Worm (Caenorhabditis elegans) whole organism, young adult: ENCODE results near the gene patr-1.

Experiments
- B0019.2 ChIP-seq: fragments of 200-800 bp; sonication (Bioruptor generic); conservative IDR thresholded peaks from 2 replicates; pipeline ENCODE4 v1.3.6; 2022; ENCODE audit warnings: missing genetic modification reagents, missing genetic modification characterization, missing compliant biosample characterization
- B0336.3 ChIP-seq: fragments of 200-800 bp; sonication (Bioruptor generic); IDR thresholded peaks from 2 replicates; pipeline ENCODE4 v1.3.6; 2022; ENCODE audit warnings: missing genetic modification characterization, missing compliant biosample characterization
- F10E7.11 ChIP-seq: sonication (generic microtip); optimal IDR thresholded peaks from 2 replicates; lab custom pipeline; 2017; ENCODE audit warnings: mild to moderate bottlenecking, missing genetic modification characterization, moderate library complexity, missing compliant biosample characterization
- F23B12.7 ChIP-seq: sonication (generic microtip); optimal IDR thresholded peaks from 2 replicates; lab custom pipeline; 2017; ENCODE audit warnings: missing genetic modification characterization, mild to moderate bottlenecking, missing compliant biosample characterization, antibody characterized with exemption, moderate library complexity; ENCODE audit not compliant: insufficient read depth
- F49E8.2 ChIP-seq: sonication (generic microtip); optimal IDR thresholded peaks from 3 replicates; lab custom pipeline; 2017; ENCODE audit warnings: missing genetic modification characterization, mild to moderate bottlenecking, missing compliant biosample characterization, antibody characterized with exemption, moderate library complexity; ENCODE audit not compliant: insufficient read depth
- F57C9.4 ChIP-seq: sonication (generic microtip); optimal IDR thresholded peaks from 2 replicates; lab custom pipeline; 2017; ENCODE audit warnings: mild to moderate bottlenecking, missing genetic modification characterization, missing compliant biosample characterization
- K12H6.12 ChIP-seq: fragments of 200-800 bp; sonication (Bioruptor generic); optimal IDR thresholded peaks from 2 replicates; lab custom pipeline; 2018; ENCODE audit warnings: mild to moderate bottlenecking, missing genetic modification characterization, missing compliant biosample characterization
- T07F8.4 ChIP-seq: sonication (generic microtip); optimal IDR thresholded peaks from 2 replicates; lab custom pipeline; 2016; ENCODE audit warnings: mild to moderate bottlenecking, missing genetic modification characterization, moderate library complexity, missing compliant biosample characterization
- ama-1 ChIP-seq, 3 experiments: fragments of 150-350 bp in 1 of 3; sonication (generic microtip) in 2 of 3; optimal IDR thresholded peaks; 2 replicates each; lab custom pipeline; 2014 to 2018; ENCODE audit warnings: missing biosample characterization in 2 of 3, missing genetic modification characterization in 2 of 3, missing genetic modification reagents in 2 of 3
- aptf-2 ChIP-seq: fragments of 200-800 bp; sonication (Bioruptor generic); conservative IDR thresholded peaks from 2 replicates; pipeline ENCODE4 v1.3.6; 2022; ENCODE audit warnings: missing genetic modification reagents, missing genetic modification characterization, missing compliant biosample characterization
- aptf-3 ChIP-seq: fragments of 200-800 bp; sonication (Bioruptor generic); IDR thresholded peaks from 2 replicates; pipeline ENCODE4 v1.3.6; 2022; ENCODE audit warnings: missing genetic modification characterization, missing compliant biosample characterization
- attf-3 ChIP-seq: fragments of 200-800 bp; sonication (Bioruptor generic); conservative IDR thresholded peaks from 2 replicates; pipeline ENCODE4 v1.3.6; 2022; ENCODE audit warnings: missing genetic modification reagents, missing genetic modification characterization, missing compliant biosample characterization
- attf-5 ChIP-seq: fragments of 200-800 bp; sonication (Bioruptor generic); optimal IDR thresholded peaks from 2 replicates; lab custom pipeline; 2018; ENCODE audit warnings: mild to moderate bottlenecking, missing genetic modification characterization, missing compliant biosample characterization
- attf-6 ChIP-seq: fragments of 200-800 bp; sonication (Bioruptor generic); IDR thresholded peaks from 2 replicates; pipeline ENCODE4 v1.3.6; 2022; ENCODE audit warnings: missing genetic modification reagents, missing genetic modification characterization, missing compliant biosample characterization
- bed-1 ChIP-seq: fragments of 200-800 bp; sonication (Bioruptor generic); IDR thresholded peaks from 2 replicates; pipeline ENCODE4 v1.3.6; 2022; ENCODE audit warnings: missing genetic modification reagents, missing genetic modification characterization, missing compliant biosample characterization
- ceh-100 ChIP-seq: fragments of 200-800 bp; sonication (Bioruptor generic); IDR thresholded peaks from 2 replicates; pipeline ENCODE4 v1.3.6; 2022; ENCODE audit warnings: missing genetic modification reagents, missing genetic modification characterization, missing compliant biosample characterization
- ceh-27 ChIP-seq: fragments of 200-800 bp; sonication (Bioruptor generic); optimal IDR thresholded peaks from 2 replicates; lab custom pipeline; 2018; ENCODE audit warnings: mild to moderate bottlenecking, missing genetic modification characterization, moderate library complexity, missing compliant biosample characterization
- ceh-79 ChIP-seq: sonication (generic microtip); optimal IDR thresholded peaks from 2 replicates; lab custom pipeline; 2017; ENCODE audit warnings: mild to moderate bottlenecking, missing genetic modification characterization, missing compliant biosample characterization
- ceh-91 ChIP-seq: fragments of 200-800 bp; sonication (Bioruptor generic); IDR thresholded peaks from 2 replicates; pipeline ENCODE4 v1.3.6; 2022; ENCODE audit warnings: missing genetic modification reagents, missing genetic modification characterization, missing compliant biosample characterization
- die-1 ChIP-seq: sonication (generic microtip); optimal IDR thresholded peaks from 2 replicates; lab custom pipeline; 2016; ENCODE audit warnings: missing genotype, mild to moderate bottlenecking, missing genetic modification characterization, missing compliant biosample characterization
- dpl-1 ChIP-seq: fragments of 150-350 bp; optimal IDR thresholded peaks from 2 replicates; lab custom pipeline; 2014; ENCODE audit warnings: missing biosample characterization, missing genetic modification reagents, missing genetic modification characterization
- ets-4 ChIP-seq: fragments of 200-800 bp; sonication (Bioruptor generic); optimal IDR thresholded peaks from 2 replicates; lab custom pipeline; 2018; ENCODE audit warnings: mild to moderate bottlenecking, missing genetic modification characterization, missing compliant biosample characterization
- hlh-12 ChIP-seq: sonication (generic microtip); optimal IDR thresholded peaks from 2 replicates; lab custom pipeline; 2016; ENCODE audit warnings: missing genetic modification characterization, missing compliant biosample characterization
- hlh-26 ChIP-seq: fragments of 200-800 bp; sonication (Bioruptor generic); conservative IDR thresholded peaks from 2 replicates; pipeline ENCODE4 v1.3.6; 2022; ENCODE audit warnings: missing genetic modification reagents, missing genetic modification characterization, missing compliant biosample characterization
- hmg-20 ChIP-seq: fragments of 200-800 bp; sonication (Bioruptor generic); IDR thresholded peaks from 2 replicates; pipeline ENCODE4 v1.3.6; 2022; ENCODE audit warnings: missing genetic modification reagents, missing genetic modification characterization, missing compliant biosample characterization
- lag-1 ChIP-seq: fragments of 200-800 bp; sonication (Bioruptor generic); IDR thresholded peaks from 2 replicates; pipeline ENCODE4 v1.3.6; 2022; ENCODE audit warnings: missing genetic modification reagents, missing genetic modification characterization, missing compliant biosample characterization
- let-526 ChIP-seq: fragments of 200-800 bp; sonication (Bioruptor generic); IDR thresholded peaks from 2 replicates; pipeline ENCODE4 v1.3.6; 2022; ENCODE audit warnings: missing genetic modification reagents, missing genetic modification characterization, missing compliant biosample characterization
- lin-26 ChIP-seq: fragments of 200-800 bp; sonication (Bioruptor generic); IDR thresholded peaks from 2 replicates; pipeline ENCODE4 v1.3.6; 2022; ENCODE audit warnings: missing genetic modification reagents, missing genetic modification characterization, missing compliant biosample characterization
- lin-35 ChIP-seq, 3 experiments: fragments of 150-350 bp in 2 of 3; sonication (generic microtip) in 1 of 3; optimal IDR thresholded peaks; 2 replicates each; lab custom pipeline; 2014 to 2018; ENCODE audit warnings: missing biosample characterization in 3 of 3, missing genetic modification characterization in 3 of 3, missing genetic modification reagents in 3 of 3
- lsy-27 ChIP-seq: sonication (generic microtip); optimal IDR thresholded peaks from 2 replicates; lab custom pipeline; 2017; ENCODE audit warnings: missing genetic modification characterization, mild to moderate bottlenecking, missing compliant biosample characterization, antibody characterized with exemption, missing genotype, borderline replicate concordance; ENCODE audit not compliant: insufficient read depth
- madf-10 ChIP-seq: sonication (generic microtip); optimal IDR thresholded peaks from 2 replicates; lab custom pipeline; 2016; ENCODE audit warnings: mild to moderate bottlenecking, missing genetic modification characterization, missing compliant biosample characterization
- madf-6 ChIP-seq: fragments of 200-800 bp; sonication (Bioruptor generic); IDR thresholded peaks from 2 replicates; pipeline ENCODE4 v1.3.6; 2022; ENCODE audit warnings: missing genetic modification reagents, missing genetic modification characterization, missing compliant biosample characterization
- nfya-2 ChIP-seq: fragments of 200-800 bp; sonication (Bioruptor generic); IDR thresholded peaks from 2 replicates; pipeline ENCODE4 v1.3.6; 2022; ENCODE audit warnings: missing genetic modification reagents, missing genetic modification characterization, missing compliant biosample characterization
- nfyb-1 ChIP-seq: fragments of 200-800 bp; sonication (Bioruptor generic); IDR thresholded peaks from 2 replicates; pipeline ENCODE4 v1.3.6; 2022; ENCODE audit warnings: missing genetic modification reagents, missing genetic modification characterization, missing compliant biosample characterization
- nhr-120 ChIP-seq: fragments of 200-800 bp; sonication (Bioruptor generic); IDR thresholded peaks from 2 replicates; pipeline ENCODE4 v1.3.6; 2022; ENCODE audit warnings: missing genetic modification characterization, missing compliant biosample characterization
- nhr-179 ChIP-seq: sonication (generic microtip); optimal IDR thresholded peaks from 2 replicates; lab custom pipeline; 2016; ENCODE audit warnings: mild to moderate bottlenecking, missing genetic modification characterization, missing compliant biosample characterization
- pbrm-1 ChIP-seq: fragments of 200-800 bp; sonication (Bioruptor generic); IDR thresholded peaks from 2 replicates; pipeline ENCODE4 v1.3.6; 2022; ENCODE audit warnings: missing genetic modification reagents, missing genetic modification characterization, missing compliant biosample characterization
- rpc-1 ChIP-seq, 2 experiments: fragments of 150-350 bp in 1 of 2; sonication (generic microtip) in 1 of 2; optimal IDR thresholded peaks; 2 replicates each; lab custom pipeline; 2014 to 2018; ENCODE audit warnings: missing biosample characterization in 1 of 2, missing genetic modification characterization in 1 of 2, missing genetic modification reagents in 1 of 2, missing genotype in 1 of 2
- sea-2 ChIP-seq: fragments of 200-800 bp; sonication (Bioruptor generic); IDR thresholded peaks from 2 replicates; pipeline ENCODE4 v1.3.6; 2022; ENCODE audit warnings: missing genetic modification characterization, missing compliant biosample characterization
- snpc-1.3 ChIP-seq: sonication (generic microtip); optimal IDR thresholded peaks from 2 replicates; lab custom pipeline; 2017; ENCODE audit warnings: missing genetic modification characterization, mild to moderate bottlenecking, missing compliant biosample characterization, antibody characterized with exemption, moderate library complexity, missing genotype, missing genetic modification reagents; ENCODE audit not compliant: insufficient read depth
- snpc-4 ChIP-seq, 5 experiments: fragments of 150-350 bp in 1 of 5; sonication (generic microtip) in 4 of 5; optimal IDR thresholded peaks; 2 replicates each; lab custom pipeline; 2014 to 2018; ENCODE audit warnings: missing genetic modification characterization in 5 of 5, missing biosample characterization in 3 of 5, antibody characterized with exemption in 2 of 5, mild to moderate bottlenecking in 2 of 5, missing compliant biosample characterization in 2 of 5, missing genotype in 2 of 5, moderate library complexity in 2 of 5, missing genetic modification reagents in 1 of 5
- somi-1 ChIP-seq: fragments of 200-800 bp; sonication (Bioruptor generic); optimal IDR thresholded peaks from 2 replicates; lab custom pipeline; 2018; ENCODE audit warnings: mild to moderate bottlenecking, missing genetic modification characterization, missing compliant biosample characterization
- unc-62 ChIP-seq: fragments of 150-350 bp; optimal IDR thresholded peaks from 2 replicates; lab custom pipeline; 2014; ENCODE audit warnings: missing biosample characterization, missing genetic modification reagents, missing genetic modification characterization
- xnd-1 ChIP-seq: sonication (generic microtip); optimal IDR thresholded peaks from 2 replicates; lab custom pipeline; 2016; ENCODE audit warnings: missing genotype, missing genetic modification reagents, missing genetic modification characterization, missing compliant biosample characterization
- ztf-18 ChIP-seq: sonication (generic microtip); optimal IDR thresholded peaks from 2 replicates; lab custom pipeline; 2016; ENCODE audit warnings: missing genotype, mild to moderate bottlenecking, missing genetic modification characterization, missing compliant biosample characterization
- ztf-22 ChIP-seq: fragments of 200-800 bp; sonication (Bioruptor generic); optimal IDR thresholded peaks from 2 replicates; lab custom pipeline; 2018; ENCODE audit warnings: mild to moderate bottlenecking, missing genetic modification characterization, moderate library complexity, missing compliant biosample characterization
- ztf-28 ChIP-seq: fragments of 200-800 bp; sonication (Bioruptor generic); IDR thresholded peaks from 2 replicates; pipeline ENCODE4 v1.3.6; 2022; ENCODE audit warnings: missing genetic modification reagents, missing genetic modification characterization, missing compliant biosample characterization

The patr-1 gene

DNA sequence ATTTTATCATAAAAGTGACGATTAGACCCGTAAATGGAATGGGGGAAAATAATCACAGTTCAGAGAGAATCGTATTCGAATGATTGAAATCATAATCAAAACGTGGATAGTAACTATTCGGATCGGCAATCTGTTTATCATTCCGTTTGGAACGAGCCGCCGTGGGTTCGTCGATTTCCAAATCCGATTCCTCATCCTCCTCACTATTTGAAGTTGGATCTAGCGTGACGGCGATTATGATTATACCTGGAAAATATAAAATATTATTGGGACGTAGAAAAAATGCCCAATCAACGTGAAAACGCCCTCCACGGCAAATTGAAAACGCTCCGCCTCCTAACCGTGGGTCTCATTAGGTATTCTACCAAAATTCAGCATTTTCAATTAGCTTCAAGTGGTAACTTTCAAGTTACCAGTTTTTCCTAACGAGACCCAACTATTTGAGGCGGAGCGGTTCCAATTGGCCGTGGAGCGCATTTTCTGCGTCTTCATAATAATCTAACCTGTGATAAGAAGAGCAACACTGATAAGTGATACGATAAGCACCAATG is 46.5 kb downstream of the patr-1 start (continued):
- TF ChIP-seq B0019.2 (GFP tag; lab: Robert Waterston, UW) (no peak), snpc-4 (GFP tag; optimal IDR thresholded peaks at IDR 0.05; lab: Kevin White, UChicago) (no peak), snpc-4 (tag; optimal IDR thresholded peaks at IDR 0.05; lab: Kevin White, UChicago) (peak in 1 of 4 experiments; percentile 13), T07F8.4 (tag; lab: Kevin White, UChicago) (no peak), madf-6 (GFP tag; lab: Robert Waterston, UW) (peak; percentile 20), nhr-120 (GFP tag; lab: Robert Waterston, UW) (no peak), lin-26 (GFP tag; lab: Robert Waterston, UW) (no peak), ceh-100 (GFP tag; lab: Robert Waterston, UW) (no peak), nhr-179 (tag; lab: Kevin White, UChicago) (no peak), F23B12.7 (tag; lab: Kevin White, UChicago) (no peak), xnd-1 (tag; lab: Kevin White, UChicago) (no peak), unc-62 (GFP tag; lab: Kevin White, UChicago) (no peak), sea-2 (no peak), attf-5 (GFP tag; lab: Kevin White, UChicago) (no peak), B0336.3 (GFP tag; lab: Robert Waterston, UW) (peak; percentile 89), F49E8.2 (tag; lab: Kevin White, UChicago) (no peak), die-1 (no peak), ztf-28 (GFP tag; lab: Robert Waterston, UW) (no peak), F10E7.11 (no peak), lsy-27 (tag; lab: Kevin White, UChicago) (no peak), ceh-79 (tag; lab: Kevin White, UChicago) (no peak), dpl-1 (GFP tag; lab: Kevin White, UChicago) (no peak), rpc-1 (optimal IDR thresholded peaks at IDR 0.05; lab: Kevin White, UChicago) (no peak), rpc-1 (tag; optimal IDR thresholded peaks at IDR 0.05; lab: Kevin White, UChicago) (no peak), ceh-27 (no peak), aptf-2 (no peak), hmg-20 (GFP tag; lab: Robert Waterston, UW) (no peak), lin-35 (GFP tag; optimal IDR thresholded peaks at IDR 0.05; lab: Kevin White, UChicago) (peak in 1 of 3 experiments; percentile 40), aptf-3 (no peak), nfyb-1 (GFP tag; lab: Robert Waterston, UW) (peak; percentile 72), madf-10 (tag; lab: Kevin White, UChicago) (peak; percentile 58), nfya-2 (GFP tag; lab: Robert Waterston, UW) (no peak), ets-4 (no peak), ama-1 (optimal IDR thresholded peaks at IDR 0.05; lab: Kevin White, UChicago) (no peak), ama-1 (GFP tag; optimal IDR thresholded peaks at IDR 0.05; lab: Kevin White, UChicago) (no peak), hlh-12 (no peak), attf-3 (no peak), snpc-1.3 (tag; lab: Kevin White, UChicago) (no peak), K12H6.12 (peak; percentile 6), attf-6 (no peak), let-526 (no peak), F57C9.4 (tag; lab: Kevin White, UChicago) (no peak), ceh-91 (GFP tag; lab: Robert Waterston, UW) (peak; percentile 23; the same call in 1 of the 2 replicates), hlh-26 (GFP tag; lab: Robert Waterston, UW) (no peak), ztf-18 (tag; lab: Kevin White, UChicago) (peak; percentile 27), lag-1 (no peak), pbrm-1 (GFP tag; lab: Robert Waterston, UW) (peak; percentile 16; the same call in 1 of the 2 replicates), ztf-22 (GFP tag; lab: Kevin White, UChicago) (no peak), somi-1 (GFP tag; lab: Kevin White, UChicago) (no peak), bed-1 (GFP tag; lab: Robert Waterston, UW) (no peak)
